Worm (Caenorhabditis elegans): ENCODE measurements around the gene nhr-105.

ce11 chrIV:7099377-7099776, 49.4 kb downstream of the nhr-105 start:
- TF ChIP-seq lin-39 (tag; optimal IDR thresholded peaks at IDR 0.05) (peak; percentile 34), fkh-10 (GFP tag; optimal IDR thresholded peaks at IDR 0.05) (no peak), nhr-77 (tag; optimal IDR thresholded peaks at IDR 0.05) (no peak), unc-62 (GFP tag; optimal IDR thresholded peaks at IDR 0.05) (no peak), skn-1 (tag; optimal IDR thresholded peaks at IDR 0.05) (no peak), jun-1 (tag; optimal IDR thresholded peaks at IDR 0.05) (no peak), tbx-2 (tag; optimal IDR thresholded peaks at IDR 0.05) (no peak), pqm-1 (tag; optimal IDR thresholded peaks at IDR 0.05) (no peak), ceh-9 (tag; optimal IDR thresholded peaks at IDR 0.05) (no peak), zag-1 (tag; optimal IDR thresholded peaks at IDR 0.05) (no peak), unc-39 (tag; optimal IDR thresholded peaks at IDR 0.05) (no peak), nhr-23 (tag; optimal IDR thresholded peaks at IDR 0.05) (no peak), nhr-76 (tag; optimal IDR thresholded peaks at IDR 0.05) (no peak)
